Worm (Caenorhabditis elegans) whole organism, L1 larva: ENCODE data around the gene anmt-2.

Source experiments
- C04F5.9 ChIP-seq: sonication (generic microtip); optimal IDR thresholded peaks from 2 replicates; lab custom pipeline; 2016; ENCODE audit warnings: missing genetic modification characterization, missing compliant biosample characterization
- F16B12.6 ChIP-seq: fragments of 150-350 bp; optimal IDR thresholded peaks from 2 replicates; lab custom pipeline; 2014; ENCODE audit warnings: missing biosample characterization, missing genetic modification characterization
- alr-1 ChIP-seq: fragments of 200-800 bp; sonication (Bioruptor generic); optimal IDR thresholded peaks from 2 replicates; lab custom pipeline; 2018; ENCODE audit warnings: borderline replicate concordance, mild to moderate bottlenecking, missing genetic modification characterization, missing compliant biosample characterization
- aly-2 ChIP-seq: fragments of 150-350 bp; optimal IDR thresholded peaks from 2 replicates; lab custom pipeline; 2014; ENCODE audit warnings: missing biosample characterization, missing genetic modification characterization
- ama-1 ChIP-seq: fragments of 150-350 bp; optimal IDR thresholded peaks from 2 replicates; lab custom pipeline; 2014
- blmp-1 ChIP-seq: fragments of 150-350 bp; optimal IDR thresholded peaks from 2 replicates; lab custom pipeline; 2014; ENCODE audit warnings: missing biosample characterization, missing genetic modification characterization
- ceh-82 ChIP-seq, 3 experiments: fragments of 150-350 bp in 1 of 3; sonication (generic microtip) in 2 of 3; optimal IDR thresholded peaks; 2 replicates each; lab custom pipeline; 2014 to 2017; ENCODE audit warnings: missing biosample characterization in 3 of 3, missing genetic modification characterization in 3 of 3
- ceh-88 ChIP-seq: fragments of 200-800 bp; sonication (Bioruptor generic); IDR thresholded peaks from 2 replicates; pipeline ENCODE4 v1.3.6; 2022; ENCODE audit warnings: missing genetic modification characterization, missing compliant biosample characterization
- ceh-90 ChIP-seq: sonication (generic microtip); optimal IDR thresholded peaks from 2 replicates; lab custom pipeline; 2016; ENCODE audit warnings: missing genetic modification characterization, missing compliant biosample characterization
- efl-1 ChIP-seq, 4 experiments: fragments of 150-350 bp; optimal IDR thresholded peaks in 3 of 4; peaks in 1 of 4; 1 replicate in 1 of 4; 2 replicates in 3 of 4; lab custom pipeline; 2014; ENCODE audit warnings: missing biosample characterization in 2 of 4, missing genetic modification characterization in 2 of 4, missing genetic modification reagents in 2 of 4
- efl-3 ChIP-seq: fragments of 200-800 bp; sonication (Bioruptor generic); optimal IDR thresholded peaks from 2 replicates; lab custom pipeline; 2018; ENCODE audit warnings: mild to moderate bottlenecking, missing genetic modification characterization, missing compliant biosample characterization
- egl-13 ChIP-seq: sonication (generic microtip); optimal IDR thresholded peaks from 2 replicates; lab custom pipeline; 2016; ENCODE audit warnings: missing genotype, missing genetic modification reagents, missing genetic modification characterization, missing compliant biosample characterization
- elt-2 ChIP-seq: sonication (generic microtip); optimal IDR thresholded peaks from 2 replicates; lab custom pipeline; 2016; ENCODE audit warnings: missing genetic modification characterization, mild to moderate bottlenecking, inconsistent platforms, missing compliant biosample characterization, missing genetic modification reagents
- ets-5 ChIP-seq: fragments of 200-800 bp; sonication (Bioruptor generic); IDR thresholded peaks from 2 replicates; pipeline ENCODE4 v1.3.6; 2022; ENCODE audit warnings: missing genetic modification characterization, missing compliant biosample characterization
- fkh-10 ChIP-seq: sonication (generic microtip); optimal IDR thresholded peaks from 2 replicates; lab custom pipeline; 2017; ENCODE audit warnings: missing biosample characterization, missing genetic modification reagents, missing genetic modification characterization
- fos-1 ChIP-seq: fragments of 150-350 bp; optimal IDR thresholded peaks from 2 replicates; lab custom pipeline; 2014; ENCODE audit warnings: missing biosample characterization, missing genetic modification characterization
- grh-1 ChIP-seq: fragments of 200-800 bp; sonication (Bioruptor generic); IDR thresholded peaks from 2 replicates; pipeline ENCODE4 v1.3.6; 2022; ENCODE audit warnings: missing genetic modification reagents, missing genetic modification characterization, missing compliant biosample characterization
- irx-1 ChIP-seq: sonication (generic microtip); optimal IDR thresholded peaks from 2 replicates; lab custom pipeline; 2016; ENCODE audit warnings: missing genetic modification characterization, missing compliant biosample characterization
- isw-1 ChIP-seq: fragments of 200-800 bp; sonication (Bioruptor generic); IDR thresholded peaks from 2 replicates; pipeline ENCODE4 v1.3.6; 2022; ENCODE audit warnings: missing genetic modification characterization, missing compliant biosample characterization
- lin-13 ChIP-seq: fragments of 150-350 bp; optimal IDR thresholded peaks from 2 replicates; lab custom pipeline; 2014; ENCODE audit warnings: missing biosample characterization, missing genetic modification reagents, missing genetic modification characterization
- lin-15B ChIP-seq: fragments of 150-350 bp; sonication (generic microtip); optimal IDR thresholded peaks from 3 replicates; lab custom pipeline; 2014; ENCODE audit warnings: missing biosample characterization, missing genetic modification characterization
- lin-35 ChIP-seq, 2 experiments: fragments of 150-350 bp; optimal IDR thresholded peaks; 2 replicates each; lab custom pipeline; 2014; ENCODE audit warnings: missing biosample characterization in 2 of 2, missing genetic modification characterization in 2 of 2, missing genetic modification reagents in 2 of 2
- lsy-2 ChIP-seq, 2 experiments: fragments of 150-350 bp; optimal IDR thresholded peaks; 2 replicates each; lab custom pipeline; 2014; ENCODE audit warnings: missing biosample characterization in 2 of 2, missing genetic modification characterization in 2 of 2
- nhr-237 ChIP-seq: fragments of 150-350 bp; optimal IDR thresholded peaks from 2 replicates; lab custom pipeline; 2014; ENCODE audit warnings: missing biosample characterization, missing genetic modification characterization
- nhr-47 ChIP-seq: sonication (generic microtip); optimal IDR thresholded peaks from 2 replicates; lab custom pipeline; 2016; ENCODE audit warnings: mild to moderate bottlenecking, missing genetic modification characterization, moderate library complexity, missing compliant biosample characterization
- nhr-71 ChIP-seq: sonication (generic microtip); optimal IDR thresholded peaks from 2 replicates; lab custom pipeline; 2016; ENCODE audit warnings: mild to moderate bottlenecking, missing genetic modification characterization, moderate library complexity, missing compliant biosample characterization
- nhr-76 ChIP-seq: sonication (generic microtip); optimal IDR thresholded peaks from 2 replicates; lab custom pipeline; 2017; ENCODE audit warnings: missing biosample characterization, missing genetic modification characterization
- nhr-77 ChIP-seq: fragments of 150-350 bp; optimal IDR thresholded peaks from 2 replicates; lab custom pipeline; 2014; ENCODE audit warnings: missing biosample characterization, missing genetic modification characterization
- pag-3 ChIP-seq: sonication (generic microtip); optimal IDR thresholded peaks from 2 replicates; lab custom pipeline; 2017; ENCODE audit warnings: missing genetic modification characterization, mild to moderate bottlenecking, missing compliant biosample characterization, antibody characterized with exemption, borderline replicate concordance; ENCODE audit not compliant: insufficient read depth
- pqm-1 ChIP-seq: sonication (generic microtip); optimal IDR thresholded peaks from 3 replicates; lab custom pipeline; 2017; ENCODE audit warnings: missing biosample characterization, missing genetic modification characterization
- snpc-4 ChIP-seq: fragments of 150-350 bp; optimal IDR thresholded peaks from 2 replicates; lab custom pipeline; 2014; ENCODE audit warnings: missing biosample characterization, missing genetic modification characterization
- snu-23 ChIP-seq: sonication (generic microtip); optimal IDR thresholded peaks from 2 replicates; lab custom pipeline; 2016; ENCODE audit warnings: missing genetic modification characterization, missing compliant biosample characterization
- sptf-1 ChIP-seq: fragments of 150-350 bp; optimal IDR thresholded peaks from 2 replicates; lab custom pipeline; 2014; ENCODE audit warnings: missing biosample characterization, missing genetic modification characterization
- sup-37 ChIP-seq: fragments of 200-800 bp; sonication (Bioruptor generic); optimal IDR thresholded peaks from 2 replicates; lab custom pipeline; 2018; ENCODE audit warnings: mild to moderate bottlenecking, missing genetic modification characterization, missing compliant biosample characterization
- tbx-2 ChIP-seq: sonication (generic microtip); optimal IDR thresholded peaks from 2 replicates; lab custom pipeline; 2016; ENCODE audit warnings: missing genetic modification characterization, missing compliant biosample characterization
- unc-130 ChIP-seq: fragments of 150-350 bp; optimal IDR thresholded peaks from 2 replicates; lab custom pipeline; 2017; ENCODE audit warnings: missing biosample characterization, missing genetic modification characterization, inconsistent platforms
- unc-62 ChIP-seq: fragments of 150-350 bp; optimal IDR thresholded peaks from 2 replicates; lab custom pipeline; 2014; ENCODE audit warnings: missing biosample characterization, missing genetic modification reagents, missing genetic modification characterization
- unc-86 ChIP-seq: sonication (generic microtip); optimal IDR thresholded peaks from 2 replicates; lab custom pipeline; 2016; ENCODE audit warnings: missing genetic modification characterization, missing compliant biosample characterization
- unc-98 ChIP-seq: fragments of 200-800 bp; sonication (Bioruptor generic); IDR thresholded peaks from 2 replicates; pipeline ENCODE4 v1.3.6; 2022; ENCODE audit warnings: missing genetic modification characterization, missing compliant biosample characterization
- xbp-1 ChIP-seq: sonication (generic microtip); optimal IDR thresholded peaks from 2 replicates; lab custom pipeline; 2016; ENCODE audit warnings: missing genetic modification characterization, missing compliant biosample characterization
- zag-1 ChIP-seq: fragments of 150-350 bp; optimal IDR thresholded peaks from 2 replicates; lab custom pipeline; 2014; ENCODE audit warnings: missing biosample characterization, missing genetic modification characterization
- ztf-11 ChIP-seq, 2 experiments: sonication (generic microtip); optimal IDR thresholded peaks; 2 replicates each; lab custom pipeline; 2016 to 2017; ENCODE audit warnings: missing genetic modification characterization in 2 of 2, missing biosample characterization in 1 of 2, missing compliant biosample characterization in 1 of 2

anmt-2 gene

ce11 chrIII:6198378-6199234 lies 41.0 kb upstream of the anmt-2 start, which contains the start of the genes C23G10.7 and rpn-2 (continued):
- peak; percentile 1 for TF ChIP-seq sup-37 (GFP tag; lab: Kevin White, UChicago)

- no peak for TF ChIP-seq efl-3 (GFP tag; lab: Kevin White, UChicago)
- TF ChIP-seq nhr-47 = no peak
- no peak for TF ChIP-seq efl-1 (optimal IDR thresholded peaks at IDR 0.05; lab: Kevin White, UChicago)
- TF ChIP-seq efl-1 (GFP tag; optimal IDR thresholded peaks at IDR 0.05 in 1 of 2; lab: Kevin White, UChicago) = peak in 1 of 2 experiments; percentile 63
- no peak for TF ChIP-seq egl-13 (tag; lab: Kevin White, UChicago)
These were observed 38.2 kb upstream of the anmt-2 start for ce11 chrIII:6195718-6196117.

ce11 chrIII:6194480-6194879 lies 36.9 kb upstream of the anmt-2 start, which contains the start of gene ugt-66:
Gene ugt-66, minus strand, starts transcription at chrIII:6194580.
- TF ChIP-seq fkh-10 = no peak
- no peak for TF ChIP-seq C04F5.9 (tag; lab: Kevin White, UChicago)
- no peak for TF ChIP-seq nhr-76 (tag; lab: Kevin White, UChicago)

- TF ChIP-seq ceh-88 = no peak
- TF ChIP-seq pqm-1 = no peak
- TF ChIP-seq ceh-90 (tag; lab: Kevin White, UChicago) = no peak
- TF ChIP-seq unc-62 = no peak
- no peak for TF ChIP-seq lin-15B (tag; lab: Kevin White, UChicago)
- no peak for TF ChIP-seq F16B12.6
- no peak for TF ChIP-seq ets-5
- no peak for TF ChIP-seq nhr-76 (tag; lab: Kevin White, UChicago)
- TF ChIP-seq ama-1 (lab: Kevin White, UChicago) = no peak
- no peak for TF ChIP-seq zag-1
- TF ChIP-seq fos-1 (tag; lab: Kevin White, UChicago) = no peak
- TF ChIP-seq lin-35 (GFP tag; optimal IDR thresholded peaks at IDR 0.05; lab: Kevin White, UChicago) = no peak
- no peak for TF ChIP-seq aly-2 (tag; lab: Kevin White, UChicago)
- TF ChIP-seq xbp-1 (tag; lab: Kevin White, UChicago) = no peak
- TF ChIP-seq nhr-77 (tag; lab: Kevin White, UChicago) = no peak
- TF ChIP-seq lsy-2 (tag; optimal IDR thresholded peaks at IDR 0.05; lab: Kevin White, UChicago) = no peak
- TF ChIP-seq snpc-4 (tag; lab: Kevin White, UChicago) = no peak
- no peak for TF ChIP-seq nhr-237 (tag; lab: Kevin White, UChicago)
- no peak for TF ChIP-seq nhr-71 (tag; lab: Kevin White, UChicago)
These were observed 33.3 kb upstream of the anmt-2 start, which contains the start of gene C23G10.5 for ce11 chrIII:6190810-6191209. Gene C23G10.5, plus strand, starts transcription at chrIII:6191110.

- TF ChIP-seq ama-1 (lab: Kevin White, UChicago) = no peak
These were observed 25.6 kb upstream of the anmt-2 start, which contains the start of gene nas-28 for ce11 chrIII:6183118-6183517. Gene nas-28, minus strand, starts transcription at chrIII:6183218.

ce11 chrIII:6180294-6180693 lies 22.7 kb upstream of the anmt-2 start:
- TF ChIP-seq lin-13 (GFP tag; lab: Kevin White, UChicago) = no peak
- no peak for TF ChIP-seq unc-98
- no peak for TF ChIP-seq isw-1
- TF ChIP-seq ama-1 (lab: Kevin White, UChicago) = no peak
- no peak for TF ChIP-seq F16B12.6
- TF ChIP-seq elt-2 (tag; lab: Kevin White, UChicago) = peak; percentile 96
- TF ChIP-seq sptf-1 (tag; lab: Kevin White, UChicago) = no peak
- TF ChIP-seq alr-1 = no peak
- TF ChIP-seq tbx-2 (tag; lab: Kevin White, UChicago) = no peak
- no peak for TF ChIP-seq grh-1 (GFP tag; lab: Robert Waterston, UW)
- TF ChIP-seq ztf-11 (tag; optimal IDR thresholded peaks at IDR 0.05; lab: Kevin White, UChicago) = no peak
- TF ChIP-seq snu-23 (GFP tag; lab: Kevin White, UChicago) = no peak
- TF ChIP-seq pag-3 (tag; lab: Kevin White, UChicago) = no peak
- TF ChIP-seq nhr-71 (tag; lab: Kevin White, UChicago) = peak; percentile 37
- TF ChIP-seq zag-1 = no peak
- TF ChIP-seq unc-130 = no peak
- TF ChIP-seq unc-86 = no peak
- no peak for TF ChIP-seq irx-1 (tag; lab: Kevin White, UChicago)
- no peak for TF ChIP-seq ceh-82 (tag; optimal IDR thresholded peaks at IDR 0.05; lab: Kevin White, UChicago)
- TF ChIP-seq blmp-1 = no peak
